Worm (Caenorhabditis elegans) whole organism, L4 larva: ENCODE data around the gene gst-27.

Experiments used
- ama-1 ChIP-seq: fragments of 150-350 bp; optimal IDR thresholded peaks from 2 replicates; lab custom pipeline; 2014; ENCODE audit warnings: inconsistent platforms, mixed read lengths
- ceh-28 ChIP-seq: fragments of 150-350 bp; optimal IDR thresholded peaks from 2 replicates; lab custom pipeline; 2014; ENCODE audit warnings: missing biosample characterization, missing genetic modification reagents, missing genetic modification characterization
- egl-27 ChIP-seq: sonication (generic microtip); optimal IDR thresholded peaks from 3 replicates; lab custom pipeline; 2017; ENCODE audit warnings: missing biosample characterization, missing genetic modification reagents, missing genetic modification characterization
- lin-13 ChIP-seq: fragments of 150-350 bp; optimal IDR thresholded peaks from 2 replicates; lab custom pipeline; 2014; ENCODE audit warnings: missing biosample characterization, missing genetic modification reagents, missing genetic modification characterization
- nhr-10 ChIP-seq: fragments of 150-350 bp; optimal IDR thresholded peaks from 2 replicates; lab custom pipeline; 2014; ENCODE audit warnings: missing biosample characterization, missing genetic modification characterization
- nhr-41 ChIP-seq: fragments of 200-800 bp; sonication (Bioruptor generic); IDR thresholded peaks from 2 replicates; pipeline ENCODE4 v1.3.6; 2022; ENCODE audit warnings: missing genetic modification reagents, missing genetic modification characterization, missing compliant biosample characterization
- set-16 ChIP-seq: fragments of 200-800 bp; sonication (Bioruptor generic); IDR thresholded peaks from 2 replicates; pipeline ENCODE4 v1.3.6; 2022; ENCODE audit warnings: missing genetic modification reagents, missing genetic modification characterization, missing compliant biosample characterization

DNA sequence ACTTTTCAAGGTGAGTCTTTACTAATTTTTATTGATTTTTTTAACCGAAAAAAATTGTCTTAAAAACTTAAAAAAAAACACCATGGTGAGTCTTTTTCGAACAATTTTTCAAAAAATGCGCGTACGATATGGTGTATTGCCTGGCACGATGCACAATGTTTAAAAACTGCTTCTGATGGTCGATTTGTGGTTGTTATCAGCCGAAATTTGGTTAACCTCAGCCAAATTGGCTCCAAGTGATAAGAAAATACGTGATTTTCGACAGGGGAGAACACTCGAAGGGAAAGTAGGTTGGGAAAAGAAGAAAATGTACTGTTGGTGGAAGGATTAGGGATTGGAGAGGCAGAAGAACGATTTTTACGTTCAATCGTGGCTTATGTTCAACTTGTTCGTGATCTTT lies 42.0 kb upstream of the gst-27 start:
- TF ChIP-seq nhr-41 (GFP tag; lab: Robert Waterston, UW) (no peak), ceh-28 (tag; lab: Kevin White, UChicago) (no peak), ama-1 (lab: Kevin White, UChicago) (no peak), set-16 (GFP tag; lab: Robert Waterston, UW) (no peak), nhr-10 (tag; lab: Kevin White, UChicago) (no peak), egl-27 (tag; lab: Kevin White, UChicago) (no peak), lin-13 (GFP tag; lab: Kevin White, UChicago) (no peak)
